Worm (Caenorhabditis elegans) whole organism, L1 larva: ENCODE measurements around the gene F28H6.6.
A peak's percentile ranks its signal among the peaks of the same experiment; 100 is the strongest.

ENCODE experiments used
- C04F5.9 ChIP-seq: sonication (generic microtip); optimal IDR thresholded peaks from 2 replicates; lab custom pipeline; 2016; ENCODE audit warnings: missing genetic modification characterization, missing compliant biosample characterization
- C16A3.4 ChIP-seq: fragments of 150-350 bp; optimal IDR thresholded peaks from 2 replicates; lab custom pipeline; 2014; ENCODE audit warnings: missing biosample characterization, missing genetic modification characterization
- F16B12.6 ChIP-seq: fragments of 150-350 bp; optimal IDR thresholded peaks from 2 replicates; lab custom pipeline; 2014; ENCODE audit warnings: missing biosample characterization, missing genetic modification characterization
- aha-1 ChIP-seq: fragments of 150-350 bp; optimal IDR thresholded peaks from 2 replicates; lab custom pipeline; 2014; ENCODE audit warnings: missing biosample characterization, missing genetic modification characterization
- aly-2 ChIP-seq: fragments of 150-350 bp; optimal IDR thresholded peaks from 2 replicates; lab custom pipeline; 2014; ENCODE audit warnings: missing biosample characterization, missing genetic modification characterization
- blmp-1 ChIP-seq: fragments of 150-350 bp; optimal IDR thresholded peaks from 2 replicates; lab custom pipeline; 2014; ENCODE audit warnings: missing biosample characterization, missing genetic modification characterization
- ceh-63 ChIP-seq: fragments of 200-800 bp; sonication (Bioruptor generic); optimal IDR thresholded peaks from 2 replicates; lab custom pipeline; 2018; ENCODE audit warnings: mild to moderate bottlenecking, missing genetic modification characterization, missing compliant biosample characterization
- efl-1 ChIP-seq, 4 experiments: fragments of 150-350 bp; optimal IDR thresholded peaks in 3 of 4; peaks in 1 of 4; 1 replicate in 1 of 4; 2 replicates in 3 of 4; lab custom pipeline; 2014; ENCODE audit warnings: missing biosample characterization in 2 of 4, missing genetic modification characterization in 2 of 4, missing genetic modification reagents in 2 of 4
- egl-13 ChIP-seq: sonication (generic microtip); optimal IDR thresholded peaks from 2 replicates; lab custom pipeline; 2016; ENCODE audit warnings: missing genotype, missing genetic modification reagents, missing genetic modification characterization, missing compliant biosample characterization
- egl-27 ChIP-seq, 2 experiments: fragments of 150-350 bp in 1 of 2; sonication (generic microtip); optimal IDR thresholded peaks; 3 replicates each; lab custom pipeline; 2017 to 2018; ENCODE audit warnings: missing biosample characterization in 2 of 2, missing genetic modification characterization in 2 of 2, missing genetic modification reagents in 2 of 2
- elt-2 ChIP-seq: sonication (generic microtip); optimal IDR thresholded peaks from 2 replicates; lab custom pipeline; 2016; ENCODE audit warnings: missing genetic modification characterization, mild to moderate bottlenecking, inconsistent platforms, missing compliant biosample characterization, missing genetic modification reagents
- fkh-10 ChIP-seq: sonication (generic microtip); optimal IDR thresholded peaks from 2 replicates; lab custom pipeline; 2017; ENCODE audit warnings: missing biosample characterization, missing genetic modification reagents, missing genetic modification characterization
- fkh-8 ChIP-seq: sonication (generic microtip); optimal IDR thresholded peaks from 2 replicates; lab custom pipeline; 2016; ENCODE audit warnings: mild to moderate bottlenecking, missing genetic modification characterization, missing compliant biosample characterization
- fos-1 ChIP-seq: fragments of 150-350 bp; optimal IDR thresholded peaks from 2 replicates; lab custom pipeline; 2014; ENCODE audit warnings: missing biosample characterization, missing genetic modification characterization
- hlh-17 ChIP-seq: fragments of 200-800 bp; sonication (Bioruptor generic); optimal IDR thresholded peaks from 2 replicates; lab custom pipeline; 2018; ENCODE audit warnings: missing genetic modification characterization, mild to moderate bottlenecking, missing compliant biosample characterization, moderate library complexity, borderline replicate concordance
- hlh-4 ChIP-seq: sonication (generic microtip); optimal IDR thresholded peaks from 2 replicates; lab custom pipeline; 2016; ENCODE audit warnings: mild to moderate bottlenecking, missing genetic modification characterization, missing compliant biosample characterization
- hpl-2 ChIP-seq: fragments of 150-350 bp; optimal IDR thresholded peaks from 2 replicates; lab custom pipeline; 2014; ENCODE audit warnings: missing biosample characterization, missing genetic modification reagents, missing genetic modification characterization
- isw-1 ChIP-seq: fragments of 200-800 bp; sonication (Bioruptor generic); IDR thresholded peaks from 2 replicates; pipeline ENCODE4 v1.3.6; 2022; ENCODE audit warnings: missing genetic modification characterization, missing compliant biosample characterization
- lin-13 ChIP-seq: fragments of 150-350 bp; optimal IDR thresholded peaks from 2 replicates; lab custom pipeline; 2014; ENCODE audit warnings: missing biosample characterization, missing genetic modification reagents, missing genetic modification characterization
- lin-14 ChIP-seq: fragments of 200-800 bp; sonication (Bioruptor generic); optimal IDR thresholded peaks from 2 replicates; lab custom pipeline; 2018; ENCODE audit warnings: mild to moderate bottlenecking, missing genetic modification characterization, moderate library complexity, missing compliant biosample characterization
- lin-35 ChIP-seq, 2 experiments: fragments of 150-350 bp; optimal IDR thresholded peaks; 2 replicates each; lab custom pipeline; 2014; ENCODE audit warnings: missing biosample characterization in 2 of 2, missing genetic modification characterization in 2 of 2, missing genetic modification reagents in 2 of 2
- lin-39 ChIP-seq: fragments of 150-350 bp; optimal IDR thresholded peaks from 2 replicates; lab custom pipeline; 2014; ENCODE audit warnings: missing biosample characterization, missing genetic modification reagents, missing genetic modification characterization
- lir-3 ChIP-seq: sonication (generic microtip); optimal IDR thresholded peaks from 2 replicates; lab custom pipeline; 2016; ENCODE audit warnings: mild to moderate bottlenecking, missing genetic modification characterization, moderate library complexity, missing compliant biosample characterization; ENCODE audit not compliant: poor library complexity
- lsy-2 ChIP-seq, 2 experiments: fragments of 150-350 bp; optimal IDR thresholded peaks; 2 replicates each; lab custom pipeline; 2014; ENCODE audit warnings: missing biosample characterization in 2 of 2, missing genetic modification characterization in 2 of 2
- mab-9 ChIP-seq: fragments of 200-800 bp; sonication (Bioruptor generic); IDR thresholded peaks from 2 replicates; pipeline ENCODE4 v1.3.6; 2022; ENCODE audit warnings: missing genetic modification reagents, missing genetic modification characterization, missing compliant biosample characterization
- mdl-1 ChIP-seq, 2 experiments: fragments of 150-350 bp; optimal IDR thresholded peaks; 2 replicates each; lab custom pipeline; 2014 to 2017; ENCODE audit warnings: missing biosample characterization in 2 of 2, missing genetic modification characterization in 2 of 2, inconsistent platforms in 1 of 2
- nhr-19 ChIP-seq: fragments of 200-800 bp; sonication (Bioruptor generic); conservative IDR thresholded peaks from 2 replicates; pipeline ENCODE4 v1.3.6; 2022; ENCODE audit warnings: missing genetic modification characterization, missing compliant biosample characterization
- nhr-20 ChIP-seq: sonication (generic microtip); optimal IDR thresholded peaks from 2 replicates; lab custom pipeline; 2016; ENCODE audit warnings: mild to moderate bottlenecking, missing genetic modification characterization, missing compliant biosample characterization
- nhr-28 ChIP-seq: fragments of 150-350 bp; optimal IDR thresholded peaks from 2 replicates; lab custom pipeline; 2014; ENCODE audit warnings: missing biosample characterization, missing genetic modification characterization
- nhr-47 ChIP-seq: sonication (generic microtip); optimal IDR thresholded peaks from 2 replicates; lab custom pipeline; 2016; ENCODE audit warnings: mild to moderate bottlenecking, missing genetic modification characterization, moderate library complexity, missing compliant biosample characterization
- nhr-77 ChIP-seq: fragments of 150-350 bp; optimal IDR thresholded peaks from 2 replicates; lab custom pipeline; 2014; ENCODE audit warnings: missing biosample characterization, missing genetic modification characterization
- nhr-85 ChIP-seq: sonication (generic microtip); peaks from one replicate; lab custom pipeline; 2016; ENCODE audit warnings: missing genetic modification characterization, inconsistent platforms, missing compliant biosample characterization
- nhr-90 ChIP-seq: sonication (generic microtip); optimal IDR thresholded peaks from 2 replicates; lab custom pipeline; 2016; ENCODE audit warnings: mild to moderate bottlenecking, missing genetic modification characterization, missing compliant biosample characterization; ENCODE audit not compliant: poor library complexity
- pag-3 ChIP-seq: sonication (generic microtip); optimal IDR thresholded peaks from 2 replicates; lab custom pipeline; 2017; ENCODE audit warnings: missing genetic modification characterization, mild to moderate bottlenecking, missing compliant biosample characterization, antibody characterized with exemption, borderline replicate concordance; ENCODE audit not compliant: insufficient read depth
- rnt-1 ChIP-seq: sonication (generic microtip); optimal IDR thresholded peaks from 2 replicates; lab custom pipeline; 2016; ENCODE audit warnings: mild to moderate bottlenecking, missing genetic modification characterization, moderate library complexity, missing compliant biosample characterization
- skn-1 ChIP-seq: fragments of 150-350 bp; optimal IDR thresholded peaks from 2 replicates; lab custom pipeline; 2014; ENCODE audit warnings: missing biosample characterization, missing genetic modification characterization
- snpc-4 ChIP-seq: fragments of 150-350 bp; optimal IDR thresholded peaks from 2 replicates; lab custom pipeline; 2014; ENCODE audit warnings: missing biosample characterization, missing genetic modification characterization
- snu-23 ChIP-seq: sonication (generic microtip); optimal IDR thresholded peaks from 2 replicates; lab custom pipeline; 2016; ENCODE audit warnings: missing genetic modification characterization, missing compliant biosample characterization
- sptf-1 ChIP-seq: fragments of 150-350 bp; optimal IDR thresholded peaks from 2 replicates; lab custom pipeline; 2014; ENCODE audit warnings: missing biosample characterization, missing genetic modification characterization
- sup-37 ChIP-seq: fragments of 200-800 bp; sonication (Bioruptor generic); optimal IDR thresholded peaks from 2 replicates; lab custom pipeline; 2018; ENCODE audit warnings: mild to moderate bottlenecking, missing genetic modification characterization, missing compliant biosample characterization
- swsn-7 ChIP-seq: sonication (generic microtip); optimal IDR thresholded peaks from 2 replicates; lab custom pipeline; 2016; ENCODE audit warnings: missing genetic modification characterization, missing compliant biosample characterization
- tbx-2 ChIP-seq: sonication (generic microtip); optimal IDR thresholded peaks from 2 replicates; lab custom pipeline; 2016; ENCODE audit warnings: missing genetic modification characterization, missing compliant biosample characterization
- tlp-1 ChIP-seq: fragments of 150-350 bp; optimal IDR thresholded peaks from 2 replicates; lab custom pipeline; 2014; ENCODE audit warnings: missing biosample characterization, missing genetic modification characterization
- unc-130 ChIP-seq: fragments of 150-350 bp; optimal IDR thresholded peaks from 2 replicates; lab custom pipeline; 2017; ENCODE audit warnings: missing biosample characterization, missing genetic modification characterization, inconsistent platforms
- unc-86 ChIP-seq: sonication (generic microtip); optimal IDR thresholded peaks from 2 replicates; lab custom pipeline; 2016; ENCODE audit warnings: missing genetic modification characterization, missing compliant biosample characterization
- vab-15 ChIP-seq: sonication (generic microtip); optimal IDR thresholded peaks from 2 replicates; lab custom pipeline; 2017; ENCODE audit warnings: missing genotype, mild to moderate bottlenecking, missing genetic modification characterization, missing compliant biosample characterization
- xbp-1 ChIP-seq: sonication (generic microtip); optimal IDR thresholded peaks from 2 replicates; lab custom pipeline; 2016; ENCODE audit warnings: missing genetic modification characterization, missing compliant biosample characterization
- zag-1 ChIP-seq: fragments of 150-350 bp; optimal IDR thresholded peaks from 2 replicates; lab custom pipeline; 2014; ENCODE audit warnings: missing biosample characterization, missing genetic modification characterization
- zip-4 ChIP-seq: fragments of 200-800 bp; sonication (Bioruptor generic); optimal IDR thresholded peaks from 2 replicates; lab custom pipeline; 2018; ENCODE audit warnings: mild to moderate bottlenecking, missing genetic modification characterization, moderate library complexity, missing compliant biosample characterization
- ztf-11 ChIP-seq, 2 experiments: sonication (generic microtip); optimal IDR thresholded peaks; 2 replicates each; lab custom pipeline; 2016 to 2017; ENCODE audit warnings: missing genetic modification characterization in 2 of 2, missing biosample characterization in 1 of 2, missing compliant biosample characterization in 1 of 2

F28H6.6 gene

DNA sequence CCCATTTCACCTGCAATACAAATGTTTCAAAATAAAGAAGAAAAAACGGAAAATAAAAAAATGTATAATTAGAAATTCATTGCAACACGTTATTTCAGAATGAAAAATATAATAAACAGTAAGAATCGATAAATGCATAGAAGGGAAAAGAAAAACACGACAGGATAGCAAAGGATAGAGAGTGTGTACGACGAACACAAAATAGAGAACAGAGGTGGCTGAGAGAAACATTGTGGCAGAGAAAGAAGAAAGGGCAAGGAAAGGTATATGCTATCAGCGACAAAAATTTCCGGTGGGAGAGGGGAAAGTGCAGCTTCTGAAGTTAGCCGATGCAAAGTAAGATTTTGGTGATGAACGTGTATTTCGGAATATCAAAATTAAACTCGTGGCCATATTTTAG, at the start of gene F28H6.6:
Gene F28H6.6, minus strand, starts transcription at position 10 of the 400 bp plus-strand sequence.
- TF ChIP-seq nhr-28 (no peak), blmp-1 (tag; lab: Kevin White, UChicago) (peak; percentile 87)

DNA sequence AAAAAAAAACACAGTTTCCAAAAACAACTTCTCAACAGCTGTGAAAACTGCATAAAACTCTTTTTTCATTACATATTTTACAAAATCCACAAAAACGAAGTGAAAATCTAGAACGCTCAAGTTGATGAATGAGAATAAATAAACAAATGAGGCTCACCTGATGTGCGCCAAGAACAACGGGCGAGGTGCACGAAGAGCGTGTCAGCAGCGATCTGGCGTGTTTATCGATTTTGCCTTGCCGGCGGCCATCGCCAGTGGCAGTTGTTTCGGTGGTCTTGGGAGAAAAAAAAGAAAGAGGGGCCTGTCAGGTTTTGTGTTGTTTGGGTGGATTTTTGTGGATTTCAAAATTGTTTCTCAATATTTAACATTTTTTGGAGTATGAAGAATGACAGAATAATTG, 48.2 kb upstream of the F28H6.6 start, which contains the start of gene idhb-1:
Gene idhb-1, minus strand, starts transcription at position 214 of the 400 bp plus-strand sequence.
- TF ChIP-seq nhr-19 (GFP tag; lab: Robert Waterston, UW) = peak; percentile 81
- peak; percentile 60 for TF ChIP-seq egl-13 (tag; lab: Kevin White, UChicago)
- peak; percentile 5 for TF ChIP-seq zag-1 (tag; lab: Kevin White, UChicago)
- 0 out of 2 replicates have a peak, but pooled peaks have one; percentile 27 for TF ChIP-seq mab-9 (GFP tag; lab: Robert Waterston, UW)
- TF ChIP-seq F16B12.6 (tag; lab: Kevin White, UChicago) = peak; percentile 36
- peak; percentile 69 for TF ChIP-seq lin-13 (GFP tag; lab: Kevin White, UChicago)
- TF ChIP-seq nhr-77 (tag; lab: Kevin White, UChicago) = peak; percentile 57
- TF ChIP-seq lin-39 (tag; lab: Kevin White, UChicago) = peak; percentile 67
- TF ChIP-seq fos-1 = peak; percentile 37
- TF ChIP-seq unc-130 (tag; lab: Kevin White, UChicago) = peak; percentile 51
- TF ChIP-seq xbp-1 (tag; lab: Kevin White, UChicago) = peak; percentile 60
- peak; percentile 31 for TF ChIP-seq fkh-10 (GFP tag; lab: Kevin White, UChicago)
- peak; percentile 83 for TF ChIP-seq swsn-7
- no peak for TF ChIP-seq tlp-1 (tag; lab: Kevin White, UChicago)
- TF ChIP-seq sptf-1 (tag; lab: Kevin White, UChicago) = no peak
- peak; percentile 85 for TF ChIP-seq nhr-20 (tag; lab: Kevin White, UChicago)
- TF ChIP-seq zip-4 (GFP tag; lab: Kevin White, UChicago) = no peak
- TF ChIP-seq nhr-90 (tag; lab: Kevin White, UChicago) = peak; percentile 74
- TF ChIP-seq isw-1 = peak; percentile 53
- TF ChIP-seq lin-14 = peak; percentile 89
- TF ChIP-seq vab-15 (tag; lab: Kevin White, UChicago) = no peak
- peak in 1 of 2 experiments; percentile 68 for TF ChIP-seq mdl-1 (tag; optimal IDR thresholded peaks at IDR 0.05; lab: Kevin White, UChicago)
- peak; percentile 78 for TF ChIP-seq tbx-2 (tag; lab: Kevin White, UChicago)
- peak; percentile 47 for TF ChIP-seq hpl-2 (GFP tag; lab: Kevin White, UChicago)
- TF ChIP-seq lir-3 = no peak
- peak; percentile 62 for TF ChIP-seq snpc-4 (tag; lab: Kevin White, UChicago)
- TF ChIP-seq hlh-4 (tag; lab: Kevin White, UChicago) = no peak
- TF ChIP-seq skn-1 = peak; percentile 81
- no peak for TF ChIP-seq ztf-11 (tag; optimal IDR thresholded peaks at IDR 0.05; lab: Kevin White, UChicago)
- no peak for TF ChIP-seq nhr-28
- TF ChIP-seq efl-1 (optimal IDR thresholded peaks at IDR 0.05; lab: Kevin White, UChicago) = peak; percentile 61 to 65
- TF ChIP-seq efl-1 (GFP tag; optimal IDR thresholded peaks at IDR 0.05 in 1 of 2; lab: Kevin White, UChicago) = peak; percentile 56 to 96
- TF ChIP-seq aly-2 = no peak
- no peak for TF ChIP-seq C04F5.9 (tag; lab: Kevin White, UChicago)
- TF ChIP-seq pag-3 = peak; percentile 10
- peak; percentile 79 for TF ChIP-seq fkh-8 (tag; lab: Kevin White, UChicago)
- TF ChIP-seq lsy-2 (tag; optimal IDR thresholded peaks at IDR 0.05; lab: Kevin White, UChicago) = peak; percentile 81
- TF ChIP-seq lin-35 (GFP tag; optimal IDR thresholded peaks at IDR 0.05; lab: Kevin White, UChicago) = peak; percentile 46 to 81
- TF ChIP-seq aha-1 (tag; lab: Kevin White, UChicago) = no peak
- peak; percentile 93 for TF ChIP-seq rnt-1 (tag; lab: Kevin White, UChicago)
- TF ChIP-seq elt-2 = no peak
- peak; percentile 86 for TF ChIP-seq nhr-47 (tag; lab: Kevin White, UChicago)
- no peak for TF ChIP-seq ceh-63 (GFP tag; lab: Kevin White, UChicago)
- TF ChIP-seq unc-86 = peak; percentile 64
- TF ChIP-seq C16A3.4 (tag; lab: Kevin White, UChicago) = peak; percentile 79
- TF ChIP-seq egl-27 (tag; optimal IDR thresholded peaks at IDR 0.05; lab: Kevin White, UChicago) = no peak
- TF ChIP-seq hlh-17 (GFP tag; lab: Kevin White, UChicago) = no peak
- peak; percentile 8 for TF ChIP-seq sup-37
- TF ChIP-seq nhr-85 (tag; lab: Kevin White, UChicago) = peak; percentile 75
- peak; percentile 83 for TF ChIP-seq snu-23 (GFP tag; lab: Kevin White, UChicago)
